Fruit fly (Drosophila melanogaster) whole organism, embryonic: ENCODE data around the gene Gnpat.
A peak's percentile ranks its signal among the peaks of the same experiment; 100 is the strongest.

Experiments
- Asciz ChIP-seq: fragments of 200-800 bp; sonication (Bioruptor generic); optimal IDR thresholded peaks from 2 replicates; lab custom pipeline; 2017; ENCODE audit warnings: missing biosample characterization, mild to moderate bottlenecking, missing genetic modification characterization, missing genetic modification reagents
- CG11504 ChIP-seq: fragments of 200-800 bp; sonication (Bioruptor generic); optimal IDR thresholded peaks from 3 replicates; lab custom pipeline; 2019; ENCODE audit warnings: missing biosample characterization, mild to moderate bottlenecking, missing genetic modification characterization, moderate library complexity
- CG11695 ChIP-seq: fragments of 200-800 bp; sonication (Bioruptor generic); IDR thresholded peaks from 3 replicates; pipeline ENCODE4 v1.3.6; 2022; ENCODE audit warnings: missing biosample characterization, missing genetic modification characterization
- CG11723 ChIP-seq: fragments of 200-800 bp; sonication (Bioruptor generic); optimal IDR thresholded peaks from 2 replicates; lab custom pipeline; 2017; ENCODE audit warnings: missing biosample characterization, mild to moderate bottlenecking, missing genetic modification characterization
- CG12104 ChIP-seq: fragments of 200-800 bp; sonication (Bioruptor generic); optimal IDR thresholded peaks from 3 replicates; lab custom pipeline; 2016; ENCODE audit warnings: missing biosample characterization, missing genetic modification characterization
- CG14441 ChIP-seq: fragments of 200-800 bp; sonication (Bioruptor generic); IDR thresholded peaks from 2 replicates; pipeline ENCODE4 v1.3.6; 2022; ENCODE audit warnings: missing biosample characterization, missing genetic modification characterization
- CG15514 ChIP-seq: fragments of 200-800 bp; sonication (Bioruptor generic); optimal IDR thresholded peaks from 3 replicates; lab custom pipeline; 2017; ENCODE audit warnings: missing biosample characterization, missing genetic modification characterization, mild to moderate bottlenecking, moderate library complexity, missing genetic modification reagents
- CG1602 ChIP-seq: fragments of 200-800 bp; sonication (Bioruptor generic); optimal IDR thresholded peaks from 3 replicates; lab custom pipeline; 2016; ENCODE audit warnings: missing biosample characterization, missing genetic modification characterization
- CG2120 ChIP-seq: fragments of 200-800 bp; sonication (Bioruptor generic); optimal IDR thresholded peaks from 3 replicates; lab custom pipeline; 2016; ENCODE audit warnings: missing biosample characterization, missing genetic modification characterization
- CG31441 ChIP-seq: fragments of 200-800 bp; sonication (Bioruptor generic); IDR thresholded peaks from 2 replicates; pipeline ENCODE4 v1.3.6; 2022; ENCODE audit warnings: missing biosample characterization, missing genetic modification characterization
- CG32772 ChIP-seq: fragments of 200-800 bp; sonication (Bioruptor generic); IDR thresholded peaks from 2 replicates; pipeline ENCODE4 v1.3.6; 2022; ENCODE audit warnings: missing biosample characterization, missing genetic modification characterization
- CG34422 ChIP-seq: fragments of 200-800 bp; sonication (Bioruptor generic); IDR thresholded peaks from 3 replicates; pipeline ENCODE4 v1.3.6; 2022; ENCODE audit warnings: missing biosample characterization, missing genetic modification characterization
- CG4820 ChIP-seq: fragments of 200-800 bp; sonication (Bioruptor generic); optimal IDR thresholded peaks from 3 replicates; lab custom pipeline; 2016; ENCODE audit warnings: missing biosample characterization, missing genetic modification characterization
- CG6175 ChIP-seq: fragments of 200-800 bp; sonication (Bioruptor generic); IDR thresholded peaks from 3 replicates; pipeline ENCODE4 v1.3.6; 2022; ENCODE audit warnings: missing biosample characterization, missing genetic modification characterization
- CG6654 ChIP-seq: fragments of 200-800 bp; sonication (Bioruptor generic); optimal IDR thresholded peaks from 2 replicates; lab custom pipeline; 2017; ENCODE audit warnings: missing biosample characterization, mild to moderate bottlenecking, missing genetic modification characterization
- CG6689 ChIP-seq: fragments of 200-800 bp; sonication (Bioruptor generic); IDR thresholded peaks from 2 replicates; pipeline ENCODE4 v1.3.6; 2022; ENCODE audit warnings: missing biosample characterization, missing genetic modification characterization
- CG6765 ChIP-seq: fragments of 200-800 bp; sonication (Bioruptor generic); optimal IDR thresholded peaks from 3 replicates; lab custom pipeline; 2017; ENCODE audit warnings: missing biosample characterization, mild to moderate bottlenecking, missing genetic modification characterization
- CG6813 ChIP-seq: fragments of 200-800 bp; sonication (Bioruptor generic); optimal IDR thresholded peaks from 2 replicates; lab custom pipeline; 2017; ENCODE audit warnings: missing biosample characterization, missing genetic modification characterization, mild to moderate bottlenecking, moderate library complexity, missing genetic modification reagents
- CG8281 ChIP-seq: fragments of 200-800 bp; sonication (Bioruptor generic); optimal IDR thresholded peaks from 2 replicates; lab custom pipeline; 2018; ENCODE audit warnings: missing biosample characterization, mild to moderate bottlenecking, missing genetic modification characterization, moderate library complexity
- Dp ChIP-seq: fragments of 200-800 bp; sonication (Bioruptor generic); optimal IDR thresholded peaks from 2 replicates; lab custom pipeline; 2018; ENCODE audit warnings: missing biosample characterization, mild to moderate bottlenecking, missing genetic modification characterization, moderate library complexity
- E2f1 ChIP-seq: fragments of 200-800 bp; sonication (Bioruptor generic); IDR thresholded peaks from 2 replicates; pipeline ENCODE4 v1.3.6; 2022; ENCODE audit warnings: missing biosample characterization, missing genetic modification characterization
- Eip74EF ChIP-seq, 2 experiments: fragments of 200-800 bp in 1 of 2; fragments of >200 bp in 1 of 2; sonication (Bioruptor generic) in 1 of 2; optimal IDR thresholded peaks; 2 replicates each; lab custom pipeline; 2017 to 2019; ENCODE audit warnings: missing biosample characterization in 2 of 2, missing genetic modification characterization in 2 of 2, mild to moderate bottlenecking in 1 of 2, moderate library complexity in 1 of 2
- Fer1 ChIP-seq: fragments of 200-800 bp; sonication (Bioruptor generic); optimal IDR thresholded peaks from 2 replicates; lab custom pipeline; 2017; ENCODE audit warnings: missing biosample characterization, mild to moderate bottlenecking, missing genetic modification characterization
- Fer3 ChIP-seq: fragments of 200-800 bp; sonication (Bioruptor generic); optimal IDR thresholded peaks from 2 replicates; lab custom pipeline; 2018; ENCODE audit warnings: missing biosample characterization, mild to moderate bottlenecking, missing genetic modification characterization, moderate library complexity
- H2.0 ChIP-seq: fragments of 200-800 bp; sonication (Bioruptor generic); IDR thresholded peaks from 2 replicates; pipeline ENCODE4 v1.3.6; 2022; ENCODE audit warnings: missing biosample characterization, missing genetic modification characterization
- Hmr ChIP-seq: fragments of 200-800 bp; sonication (Bioruptor generic); optimal IDR thresholded peaks from 3 replicates; lab custom pipeline; 2017; ENCODE audit warnings: mild to moderate bottlenecking, missing biosample characterization, missing genetic modification reagents, missing genetic modification characterization
- Hr51 ChIP-seq, 2 experiments: fragments of 200-800 bp; sonication (Bioruptor generic); optimal IDR thresholded peaks; 2 replicates in 1 of 2; 3 replicates in 1 of 2; lab custom pipeline; 2016 to 2018; ENCODE audit warnings: missing biosample characterization in 2 of 2, missing genetic modification characterization in 2 of 2, mild to moderate bottlenecking in 1 of 2, moderate library complexity in 1 of 2
- Lim3 ChIP-seq: fragments of 200-800 bp; sonication (Bioruptor generic); IDR thresholded peaks from 2 replicates; pipeline ENCODE4 v1.3.6; 2022; ENCODE audit warnings: missing biosample characterization, missing genetic modification characterization
- MBD-R2 ChIP-seq: fragments of 200-800 bp; sonication (Bioruptor generic); IDR thresholded peaks from 2 replicates; pipeline ENCODE4 v1.3.6; 2022; ENCODE audit warnings: missing biosample characterization, missing genetic modification characterization
- Neu2 ChIP-seq: fragments of 200-800 bp; sonication (Bioruptor generic); optimal IDR thresholded peaks from 3 replicates; lab custom pipeline; 2016; ENCODE audit warnings: missing biosample characterization, missing genetic modification characterization, borderline replicate concordance
- Nf-YA ChIP-seq: fragments of 200-800 bp; sonication (Bioruptor generic); IDR thresholded peaks from 2 replicates; pipeline ENCODE4 v1.3.6; 2022; ENCODE audit warnings: missing biosample characterization, missing genetic modification characterization
- Rfx ChIP-seq: fragments of 200-800 bp; sonication (Bioruptor generic); IDR thresholded peaks from 2 replicates; pipeline ENCODE4 v1.3.6; 2022; ENCODE audit warnings: missing biosample characterization, missing genetic modification characterization
- Trl ChIP-seq, 3 experiments: fragments of >200 bp in 2 of 3; fragments of 200-800 bp in 1 of 3; sonication (Bioruptor generic) in 1 of 3; optimal IDR thresholded peaks; 2 replicates in 1 of 3; 3 replicates in 2 of 3; lab custom pipeline; 2016 to 2017; ENCODE audit warnings: missing biosample characterization in 1 of 3, missing genetic modification characterization in 1 of 3
- Xrp1 ChIP-seq: fragments of 200-800 bp; sonication (Bioruptor generic); IDR thresholded peaks from 2 replicates; pipeline ENCODE4 v1.3.6; 2022; ENCODE audit warnings: missing biosample characterization, missing genetic modification characterization
- ase ChIP-seq: fragments of 200-800 bp; sonication (Bioruptor generic); IDR thresholded peaks from 3 replicates; pipeline ENCODE4 v1.3.6; 2022; ENCODE audit warnings: missing biosample characterization, missing genetic modification characterization
- chif ChIP-seq, 2 experiments: fragments of 200-800 bp; sonication (Bioruptor generic); optimal IDR thresholded peaks; 3 replicates each; lab custom pipeline; 2016; ENCODE audit warnings: missing biosample characterization in 2 of 2, missing genetic modification characterization in 2 of 2
- ci ChIP-seq: fragments of 200-800 bp; sonication (Bioruptor generic); IDR thresholded peaks from 3 replicates; pipeline ENCODE4 v1.3.6; 2022; ENCODE audit warnings: missing biosample characterization, missing genetic modification characterization
- corto ChIP-seq: fragments of 200-800 bp; sonication (Bioruptor generic); optimal IDR thresholded peaks from 2 replicates; lab custom pipeline; 2016; ENCODE audit warnings: missing biosample characterization, mild to moderate bottlenecking, missing genetic modification characterization, moderate library complexity
- dmrt99B ChIP-seq: fragments of 200-800 bp; sonication (Bioruptor generic); optimal IDR thresholded peaks from 2 replicates; lab custom pipeline; 2018; ENCODE audit warnings: missing biosample characterization, mild to moderate bottlenecking, missing genetic modification characterization, moderate library complexity
- gcm ChIP-seq: fragments of 200-800 bp; sonication (Bioruptor generic); optimal IDR thresholded peaks from 2 replicates; lab custom pipeline; 2019; ENCODE audit warnings: missing biosample characterization, mild to moderate bottlenecking, missing genetic modification characterization, moderate library complexity
- gt ChIP-seq: fragments of 200-800 bp; sonication (Bioruptor generic); IDR thresholded peaks from 2 replicates; pipeline ENCODE4 v1.3.6; 2022; ENCODE audit warnings: missing biosample characterization, missing genetic modification characterization
- hb ChIP-seq: fragments of 200-800 bp; sonication (Bioruptor generic); IDR thresholded peaks from 3 replicates; pipeline ENCODE4 v1.3.6; 2022; ENCODE audit warnings: missing biosample characterization, missing genetic modification characterization; ENCODE audit not compliant: partially characterized antibody
- odd ChIP-seq: fragments of 200-800 bp; sonication (Bioruptor generic); optimal IDR thresholded peaks from 2 replicates; lab custom pipeline; 2017; ENCODE audit warnings: missing biosample characterization, mild to moderate bottlenecking, missing genetic modification characterization
- org-1 ChIP-seq: fragments of 200-800 bp; sonication (Bioruptor generic); optimal IDR thresholded peaks from 2 replicates; lab custom pipeline; 2017; ENCODE audit warnings: missing biosample characterization, missing genetic modification characterization
- otp ChIP-seq: fragments of 200-800 bp; sonication (Bioruptor generic); IDR thresholded peaks from 3 replicates; pipeline ENCODE4, ENCODE4 v1.3.6; 2022; ENCODE audit warnings: missing biosample characterization, missing genetic modification characterization
- sens ChIP-seq: fragments of 200-800 bp; sonication (Bioruptor generic); peaks from one replicate; lab custom pipeline; 2016; ENCODE audit warnings: missing biosample characterization, missing genetic modification characterization
- stc ChIP-seq: fragments of 200-800 bp; sonication (Bioruptor generic); IDR thresholded peaks from 2 replicates; pipeline ENCODE4 v1.3.6; 2022; ENCODE audit warnings: missing biosample characterization, missing genetic modification characterization
- ttk ChIP-seq: fragments of 200-800 bp; sonication (Bioruptor generic); IDR thresholded peaks from 2 replicates; pipeline ENCODE4 v2.1.2; 2022; ENCODE audit warnings: missing biosample characterization, missing genetic modification characterization

Gnpat gene

DNA sequence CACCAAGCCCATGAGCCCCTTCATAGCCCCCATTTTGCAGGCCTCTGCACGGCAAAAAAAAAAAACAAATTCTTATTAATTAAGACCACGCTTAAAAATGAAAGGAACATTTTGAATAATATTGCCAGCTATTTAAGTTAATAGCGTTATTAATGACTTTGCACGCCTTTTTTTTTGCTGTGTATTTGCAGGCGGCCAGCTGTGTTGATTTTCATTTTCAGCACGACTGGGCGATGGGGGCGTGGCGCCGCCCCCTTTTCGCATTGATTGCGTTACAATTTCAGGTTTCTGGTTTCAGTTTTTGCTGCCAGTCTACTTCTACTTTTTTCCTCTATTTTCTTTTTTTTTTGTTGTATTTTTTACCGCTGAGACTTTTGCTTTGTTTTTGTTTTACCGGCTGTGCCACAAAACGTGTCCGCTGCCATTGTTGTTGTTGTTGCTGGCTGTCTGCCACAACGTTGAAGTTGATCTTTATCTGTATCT is 41.2 kb upstream of the Gnpat start (continued):
- TF ChIP-seq odd (GFP tag; lab: Kevin White, UChicago) (no peak), Dp (GFP tag; lab: Kevin White, UChicago) (no peak), CG34422 (GFP tag; lab: Robert Waterston, UW) (0 out of 3 replicates have a peak, but pooled peaks have one; percentile 37), gt (GFP tag; lab: Robert Waterston, UW) (no peak), CG6654 (GFP tag; lab: Kevin White, UChicago) (no peak), CG11504 (tag; lab: Kevin White, UChicago) (peak; percentile 38), CG14441 (GFP tag; lab: Robert Waterston, UW) (peak; percentile 62), dmrt99B (peak; percentile 51), MBD-R2 (GFP tag; lab: Robert Waterston, UW) (no peak), CG11723 (GFP tag; lab: Kevin White, UChicago) (peak; percentile 22), CG32772 (peak; percentile 42; the same call in 1 of the 2 replicates), Xrp1 (GFP tag; lab: Robert Waterston, UW) (peak; percentile 48; the same call in 1 of the 2 replicates), Fer1 (GFP tag; lab: Kevin White, UChicago) (peak; percentile 50), Rfx (GFP tag; lab: Robert Waterston, UW) (peak; percentile 65), Hr51 (GFP tag; optimal IDR thresholded peaks at IDR 0.05; lab: Kevin White, UChicago) (peak in 1 of 2 experiments; percentile 33), CG12104 (GFP tag; lab: Kevin White, UChicago) (no peak), stc (GFP tag; lab: Robert Waterston, UW) (0 out of 2 replicates have a peak, but pooled peaks have one; percentile 26), corto (peak; percentile 20), CG15514 (GFP tag; lab: Kevin White, UChicago) (peak; percentile 11), CG6689 (GFP tag; lab: Robert Waterston, UW) (peak; percentile 39), Hmr (peak; percentile 21), CG2120 (GFP tag; lab: Kevin White, UChicago) (peak; percentile 3), hb (GFP tag; lab: Robert Waterston, UW) (0 out of 3 replicates have a peak, but pooled peaks have one; percentile 50), Neu2 (GFP tag; lab: Kevin White, UChicago) (no peak), CG4820 (GFP tag; lab: Kevin White, UChicago) (peak; percentile 54), CG6175 (GFP tag; lab: Robert Waterston, UW) (peak; percentile 52; the same call in 1 of the 3 replicates), CG8281 (no peak), ci (peak; percentile 73), Lim3 (GFP tag; lab: Robert Waterston, UW) (0 out of 2 replicates have a peak, but pooled peaks have one; percentile 25), otp (0 out of 3 replicates have a peak, but pooled peaks have one; percentile 40), chif (GFP tag; optimal IDR thresholded peaks at IDR 0.05; lab: Kevin White, UChicago) (peak in 1 of 2 experiments; percentile 2), Eip74EF (GFP tag; optimal IDR thresholded peaks at IDR 0.05; lab: Kevin White, UChicago) (peak in 1 of 2 experiments; percentile 35), CG31441 (GFP tag; lab: Robert Waterston, UW) (peak; percentile 16; the same call in 1 of the 2 replicates), CG11695 (GFP tag; lab: Robert Waterston, UW) (0 out of 3 replicates have a peak, but pooled peaks have one; percentile 32), CG6765 (GFP tag; lab: Kevin White, UChicago) (no peak), H2.0 (0 out of 2 replicates have a peak, but pooled peaks have one; percentile 27), ase (GFP tag; lab: Robert Waterston, UW) (peak; percentile 46; the same call in 1 of the 3 replicates), Nf-YA (GFP tag; lab: Robert Waterston, UW) (0 out of 2 replicates have a peak, but pooled peaks have one; percentile 30), Asciz (GFP tag; lab: Kevin White, UChicago) (peak; percentile 47), CG1602 (GFP tag; lab: Kevin White, UChicago) (no peak), Trl (optimal IDR thresholded peaks at IDR 0.05; lab: Kevin White, UChicago) (no peak), Trl (GFP tag; optimal IDR thresholded peaks at IDR 0.05; lab: Kevin White, UChicago) (peak; percentile 22), Fer3 (tag; lab: Kevin White, UChicago) (peak; percentile 9), sens (GFP tag; lab: Kevin White, UChicago) (peak; percentile 7), ttk (GFP tag; lab: Robert Waterston, UW) (0 out of 2 replicates have a peak, but pooled peaks have one; percentile 20), gcm (no peak), org-1 (GFP tag; lab: Kevin White, UChicago) (no peak), E2f1 (GFP tag; lab: Robert Waterston, UW) (peak; percentile 15; the same call in 1 of the 2 replicates), CG6813 (GFP tag; lab: Kevin White, UChicago) (peak; percentile 22)
